Worm (Caenorhabditis elegans): ENCODE results near the gene F19C7.2.

Gene F19C7.2

DNA sequence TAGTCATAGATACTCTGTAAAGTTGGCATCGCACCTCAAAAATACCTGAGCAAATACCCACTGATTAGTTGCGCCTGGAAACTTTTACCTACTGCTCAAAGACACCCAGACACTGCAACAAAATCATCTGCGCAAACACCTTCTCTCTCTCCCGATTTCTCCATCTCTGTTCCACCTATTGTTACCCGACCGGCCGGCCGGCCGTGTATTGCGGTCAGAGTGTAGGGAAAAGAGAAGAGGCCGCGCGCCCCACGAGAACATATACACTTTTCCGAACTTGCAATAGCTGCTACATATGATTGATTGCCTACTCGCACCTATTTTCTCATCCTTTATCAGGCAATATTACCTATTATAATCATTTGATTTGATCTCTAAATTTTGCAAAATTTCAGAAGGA lies 11.3 kb upstream of the F19C7.2 start (continued):
- TF ChIP-seq somi-1 (GFP tag; optimal IDR thresholded peaks at IDR 0.05), result no peak

DNA sequence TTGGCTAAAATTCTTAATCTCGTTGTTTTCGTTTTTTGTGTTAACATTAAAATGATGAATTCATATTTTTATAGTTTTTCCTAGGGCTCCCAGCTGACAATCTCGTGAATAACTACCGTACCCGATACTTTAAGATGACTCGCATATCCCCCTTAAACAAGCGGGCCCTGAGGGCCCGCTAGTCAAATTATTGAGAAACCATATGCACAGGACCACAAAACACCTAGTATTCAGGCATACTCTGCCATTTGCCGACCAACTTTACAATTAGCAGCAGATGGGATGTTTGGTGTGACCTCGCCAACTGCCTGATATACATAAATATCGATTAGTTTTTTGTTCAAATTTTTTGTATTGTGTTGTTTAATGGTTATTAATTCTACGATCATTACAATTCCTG lies 2.9 kb upstream of the F19C7.2 start, which contains the start of gene F19C7.3:
TSS of gene F19C7.3 (plus strand) at position 301 of the 400 bp plus-strand sequence.
- TF ChIP-seq Y79H2A.3 (GFP tag; conservative IDR thresholded peaks at IDR 0.05), result no peak
- TF ChIP-seq cebp-1 (GFP tag; IDR thresholded peaks at IDR 0.05), result no peak
- no peak for TF ChIP-seq cebp-1 (tag; optimal IDR thresholded peaks at IDR 0.05)
- no peak for TF ChIP-seq tbp1 (GFP tag; optimal IDR thresholded peaks at IDR 0.05)
- no peak for TF ChIP-seq C17E4.6 (GFP tag; IDR thresholded peaks at IDR 0.05)
- TF ChIP-seq snpc-4 (GFP tag; optimal IDR thresholded peaks at IDR 0.05), result no peak
- no peak for TF ChIP-seq snpc-4 (tag; optimal IDR thresholded peaks at IDR 0.05)
- no peak for TF ChIP-seq F49E8.2 (tag; optimal IDR thresholded peaks at IDR 0.05; ENCODE audit: insufficient read depth)
- no peak for TF ChIP-seq repo-1 (tag; optimal IDR thresholded peaks at IDR 0.05)
- TF ChIP-seq ekl-4 (GFP tag; IDR thresholded peaks at IDR 0.05), result no peak
- TF ChIP-seq dpl-1 (GFP tag; optimal IDR thresholded peaks at IDR 0.05), result no peak
- TF ChIP-seq cebp-2 (GFP tag; IDR thresholded peaks at IDR 0.05), result no peak
- no peak for TF ChIP-seq B0336.3 (GFP tag; IDR thresholded peaks at IDR 0.05)
- no peak for TF ChIP-seq ZK185.1 (tag; optimal IDR thresholded peaks at IDR 0.05; ENCODE audit: poor library complexity, severe bottlenecking)
- no peak for TF ChIP-seq snpc-1.3 (tag; optimal IDR thresholded peaks at IDR 0.05; ENCODE audit: insufficient read depth)
- TF ChIP-seq madf-3 (GFP tag; IDR thresholded peaks at IDR 0.05), result no peak
- no peak for TF ChIP-seq madf-8 (GFP tag; conservative IDR thresholded peaks at IDR 0.05)
- TF ChIP-seq athp-1 (tag; optimal IDR thresholded peaks at IDR 0.05), result no peak
- no peak for TF ChIP-seq B0035.1 (tag; optimal IDR thresholded peaks at IDR 0.05)
- no peak for TF ChIP-seq lsy-27 (tag; optimal IDR thresholded peaks at IDR 0.05; ENCODE audit: borderline replicate concordance, insufficient read depth)
- no peak for TF ChIP-seq dox-1 (GFP tag; IDR thresholded peaks at IDR 0.05)
- no peak for TF ChIP-seq chd-7 (tag; optimal IDR thresholded peaks at IDR 0.05)

DNA sequence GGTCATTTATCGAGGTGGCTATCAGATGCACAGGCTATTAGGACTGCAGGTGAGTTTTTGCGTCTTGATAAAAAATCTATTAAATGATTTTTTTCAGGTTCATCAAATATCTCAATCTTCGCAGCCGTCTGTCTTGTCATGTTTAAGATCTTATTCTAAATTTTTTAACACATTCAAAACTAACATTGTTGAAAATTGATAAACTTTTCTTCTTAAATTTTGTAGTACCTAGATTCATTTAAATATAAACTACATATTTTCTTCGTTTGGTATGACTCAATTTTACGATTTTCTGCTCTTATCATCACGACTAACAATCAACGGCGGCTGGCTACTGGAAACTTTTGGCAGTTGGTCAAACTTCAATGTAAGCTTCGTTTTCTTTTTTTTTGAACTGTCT lies 2.8 kb downstream of the F19C7.2 start, which contains the start of gene F19C7.4:
TSS of gene F19C7.4 (plus strand) at position 301 of the 400 bp plus-strand sequence.
- TF ChIP-seq egl-18 (GFP tag; IDR thresholded peaks at IDR 0.05) (no peak), F22D6.2 (tag; optimal IDR thresholded peaks at IDR 0.05) (no peak), dpff-1 (tag; optimal IDR thresholded peaks at IDR 0.05) (no peak), athp-1 (tag; optimal IDR thresholded peaks at IDR 0.05) (no peak), unc-62 (GFP tag; optimal IDR thresholded peaks at IDR 0.05) (no peak), Y79H2A.3 (GFP tag; conservative IDR thresholded peaks at IDR 0.05) (no peak), somi-1 (GFP tag; optimal IDR thresholded peaks at IDR 0.05) (no peak), ceh-100 (GFP tag; IDR thresholded peaks at IDR 0.05) (no peak), sptf-2 (GFP tag; optimal IDR thresholded peaks at IDR 0.05) (no peak), atf-7 (tag; optimal IDR thresholded peaks at IDR 0.05) (no peak), ekl-4 (GFP tag; IDR thresholded peaks at IDR 0.05) (no peak), nhr-80 (tag; optimal IDR thresholded peaks at IDR 0.05) (no peak), die-1 (tag; optimal IDR thresholded peaks at IDR 0.05) (no peak), ztf-3 (GFP tag; optimal IDR thresholded peaks at IDR 0.05) (no peak)

DNA sequence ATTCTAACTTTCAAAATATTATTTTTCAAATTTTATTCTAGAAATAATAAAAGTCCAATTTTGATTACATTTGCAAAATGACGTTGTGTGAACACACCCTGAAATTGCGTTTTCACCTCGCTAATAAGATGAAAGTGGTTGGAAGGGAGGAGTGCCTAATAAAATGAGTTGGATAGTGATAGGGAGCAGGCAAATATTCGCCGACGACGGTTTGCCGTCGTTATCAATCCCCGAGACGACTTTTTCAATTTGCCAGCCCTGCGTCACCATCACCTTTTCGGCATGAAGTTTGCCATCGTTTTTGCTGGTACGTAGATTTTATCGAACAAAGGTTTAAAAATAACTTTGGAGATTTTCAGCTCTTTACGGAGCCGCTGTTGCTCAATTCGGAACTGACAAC lies 5.9 kb downstream of the F19C7.2 start, which contains the start of gene nspg-10:
TSS of gene nspg-10 (plus strand) at position 179 of the 400 bp plus-strand sequence.
- TF ChIP-seq B0019.2 (GFP tag; conservative IDR thresholded peaks at IDR 0.05) (no peak), F39B2.1 (GFP tag; IDR thresholded peaks at IDR 0.05) (no peak), mes-4 (tag; optimal IDR thresholded peaks at IDR 0.05) (no peak), let-607 (tag; optimal IDR thresholded peaks at IDR 0.05) (peak; percentile 21 to 72), dox-1 (GFP tag; IDR thresholded peaks at IDR 0.05) (peak; percentile 37; the same call in 1 of the 2 replicates), zim-3 (tag; optimal IDR thresholded peaks at IDR 0.05) (no peak), nhr-80 (tag; optimal IDR thresholded peaks at IDR 0.05) (peak; percentile 79), bed-1 (GFP tag; IDR thresholded peaks at IDR 0.05) (no peak), Y56A3A.18 (GFP tag; IDR thresholded peaks at IDR 0.05) (no peak), mcd-1 (GFP tag; IDR thresholded peaks at IDR 0.05) (no peak)
